Fruit fly (Drosophila melanogaster): ENCODE data around the gene CG6415.

CG6415 gene

dm6 chr2L:10709353-10709752, 5.9 kb downstream of the CG6415 start, which contains the start of gene Lip2:
Lip2 (minus strand) TSS chr2L:10709453.
- TF ChIP-seq bab1 (GFP tag; optimal IDR thresholded peaks at IDR 0.05) (no peak), kay (GFP tag; ENCODE audit: borderline replicate concordance) (peak; percentile 17)

- no peak for TF ChIP-seq CG33017 (tag; optimal IDR thresholded peaks at IDR 0.05)
- TF ChIP-seq CG12768 (GFP tag; optimal IDR thresholded peaks at IDR 0.05) = no peak
- no peak for TF ChIP-seq Mnt (GFP tag; optimal IDR thresholded peaks at IDR 0.05)
- no peak for TF ChIP-seq Clk (GFP tag; optimal IDR thresholded peaks at IDR 0.05)
- no peak for TF ChIP-seq pad (GFP tag; optimal IDR thresholded peaks at IDR 0.05)
- TF ChIP-seq CG11617 (GFP tag; optimal IDR thresholded peaks at IDR 0.05) = no peak
- no peak for TF ChIP-seq bab1 (GFP tag; optimal IDR thresholded peaks at IDR 0.05)
- no peak for TF ChIP-seq cnc (optimal IDR thresholded peaks at IDR 0.05)
- TF ChIP-seq ovo (GFP tag; optimal IDR thresholded peaks at IDR 0.05) = no peak
- no peak for TF ChIP-seq Crg-1 (GFP tag; optimal IDR thresholded peaks at IDR 0.05)
- no peak for TF ChIP-seq CG7045 (GFP tag; optimal IDR thresholded peaks at IDR 0.05)
- no peak for TF ChIP-seq CG1620 (GFP tag; optimal IDR thresholded peaks at IDR 0.05)
Observed at dm6 chr2L:10711221-10711620, 7.8 kb downstream of the CG6415 start.

dm6 chr2L:10721535-10721934, 18.1 kb downstream of the CG6415 start:
- TF ChIP-seq Clk (GFP tag; optimal IDR thresholded peaks at IDR 0.05) (no peak), Crg-1 (GFP tag; optimal IDR thresholded peaks at IDR 0.05) (no peak), CG14711 (tag; optimal IDR thresholded peaks at IDR 0.05) (no peak), CG5204 (GFP tag; optimal IDR thresholded peaks at IDR 0.05) (no peak), pad (GFP tag; optimal IDR thresholded peaks at IDR 0.05) (no peak), bab1 (GFP tag; optimal IDR thresholded peaks at IDR 0.05) (no peak), Mnt (GFP tag; optimal IDR thresholded peaks at IDR 0.05) (no peak), ovo (GFP tag; optimal IDR thresholded peaks at IDR 0.05) (no peak), CG7101 (tag; optimal IDR thresholded peaks at IDR 0.05) (no peak), tj (GFP tag; optimal IDR thresholded peaks at IDR 0.05) (no peak), CG1620 (GFP tag; optimal IDR thresholded peaks at IDR 0.05) (no peak), CG12768 (GFP tag; optimal IDR thresholded peaks at IDR 0.05) (no peak), CG33017 (tag; optimal IDR thresholded peaks at IDR 0.05) (no peak), CG11617 (GFP tag; optimal IDR thresholded peaks at IDR 0.05) (no peak)

dm6 chr2L:10723903-10724302, 20.5 kb downstream of the CG6415 start, which contains the start of gene CG6431:
CG6431 (plus strand) TSS chr2L:10724203.
- no peak for TF ChIP-seq CG14711 (tag; optimal IDR thresholded peaks at IDR 0.05)
- TF ChIP-seq CG7101 (tag; optimal IDR thresholded peaks at IDR 0.05) = no peak
- no peak for TF ChIP-seq CG33017 (tag; optimal IDR thresholded peaks at IDR 0.05)
- TF ChIP-seq Crg-1 (GFP tag; optimal IDR thresholded peaks at IDR 0.05) = no peak
- no peak for TF ChIP-seq bab1 (GFP tag; optimal IDR thresholded peaks at IDR 0.05)
- no peak for TF ChIP-seq CG12768 (GFP tag; optimal IDR thresholded peaks at IDR 0.05)
- TF ChIP-seq toe (GFP tag; optimal IDR thresholded peaks at IDR 0.05) = no peak
- TF ChIP-seq tj (GFP tag; optimal IDR thresholded peaks at IDR 0.05) = no peak
- TF ChIP-seq kay (GFP tag; ENCODE audit: borderline replicate concordance) = no peak
- no peak for TF ChIP-seq Mnt (GFP tag; optimal IDR thresholded peaks at IDR 0.05)
- no peak for TF ChIP-seq CG11617 (GFP tag; optimal IDR thresholded peaks at IDR 0.05)
- no peak for TF ChIP-seq pad (GFP tag; optimal IDR thresholded peaks at IDR 0.05)
- no peak for TF ChIP-seq Clk (GFP tag; optimal IDR thresholded peaks at IDR 0.05)

dm6 chr2L:10728751-10729150, 25.3 kb downstream of the CG6415 start, which contains the start of gene CG6443:
CG6443 (plus strand) TSS chr2L:10728978.
- no peak for TF ChIP-seq CG33017 (tag; optimal IDR thresholded peaks at IDR 0.05)
- TF ChIP-seq pad (GFP tag; optimal IDR thresholded peaks at IDR 0.05) = no peak
- TF ChIP-seq CG11617 (GFP tag; optimal IDR thresholded peaks at IDR 0.05) = no peak
- no peak for TF ChIP-seq Hr96 (GFP tag; optimal IDR thresholded peaks at IDR 0.05)
- peak; percentile 22 for TF ChIP-seq bab1 (GFP tag; optimal IDR thresholded peaks at IDR 0.05)
- TF ChIP-seq CG7101 (tag; optimal IDR thresholded peaks at IDR 0.05) = no peak

- TF ChIP-seq bab1 (GFP tag; optimal IDR thresholded peaks at IDR 0.05) = no peak
- TF ChIP-seq Crg-1 (GFP tag; optimal IDR thresholded peaks at IDR 0.05) = no peak
- TF ChIP-seq kay (GFP tag; ENCODE audit: borderline replicate concordance) = no peak
- no peak for TF ChIP-seq ovo (GFP tag; optimal IDR thresholded peaks at IDR 0.05)
- no peak for TF ChIP-seq Mnt (GFP tag; optimal IDR thresholded peaks at IDR 0.05)
- no peak for TF ChIP-seq CG7101 (tag; optimal IDR thresholded peaks at IDR 0.05)
- no peak for TF ChIP-seq cnc (optimal IDR thresholded peaks at IDR 0.05)
- TF ChIP-seq CG12768 (GFP tag; optimal IDR thresholded peaks at IDR 0.05) = no peak
- no peak for TF ChIP-seq Clk (GFP tag; optimal IDR thresholded peaks at IDR 0.05)
- no peak for TF ChIP-seq CG7045 (GFP tag; optimal IDR thresholded peaks at IDR 0.05)
- TF ChIP-seq pad (GFP tag; optimal IDR thresholded peaks at IDR 0.05) = no peak
- TF ChIP-seq CG1620 (GFP tag; optimal IDR thresholded peaks at IDR 0.05) = no peak
- TF ChIP-seq toe (GFP tag; optimal IDR thresholded peaks at IDR 0.05) = no peak
Observed at dm6 chr2L:10729955-10730354, 26.5 kb downstream of the CG6415 start, which contains the start of gene CG17118. CG17118 (plus strand) TSS chr2L:10730255.

- TF ChIP-seq CG7045 (GFP tag; optimal IDR thresholded peaks at IDR 0.05) (peak; percentile 2), CG12768 (GFP tag; optimal IDR thresholded peaks at IDR 0.05) (peak; percentile 20), Hr96 (GFP tag; optimal IDR thresholded peaks at IDR 0.05) (peak; percentile 53), Crg-1 (GFP tag; optimal IDR thresholded peaks at IDR 0.05) (peak; percentile 43), cic (GFP tag; optimal IDR thresholded peaks at IDR 0.05) (no peak), CG1620 (GFP tag; optimal IDR thresholded peaks at IDR 0.05) (peak; percentile 46), bab1 (GFP tag; optimal IDR thresholded peaks at IDR 0.05) (peak; percentile 79), CG5204 (GFP tag; optimal IDR thresholded peaks at IDR 0.05) (peak; percentile 58), CG33017 (tag; optimal IDR thresholded peaks at IDR 0.05) (no peak), CG11617 (GFP tag; optimal IDR thresholded peaks at IDR 0.05) (peak; percentile 54), ovo (GFP tag; optimal IDR thresholded peaks at IDR 0.05) (no peak), toe (GFP tag; optimal IDR thresholded peaks at IDR 0.05) (peak; percentile 70), Mnt (GFP tag; optimal IDR thresholded peaks at IDR 0.05) (peak; percentile 22), cnc (optimal IDR thresholded peaks at IDR 0.05) (no peak), CG7101 (tag; optimal IDR thresholded peaks at IDR 0.05) (peak; percentile 41), tj (GFP tag; optimal IDR thresholded peaks at IDR 0.05) (no peak), CG14711 (tag; optimal IDR thresholded peaks at IDR 0.05) (peak; percentile 96), Clk (GFP tag; optimal IDR thresholded peaks at IDR 0.05) (no peak), pad (GFP tag; optimal IDR thresholded peaks at IDR 0.05) (peak; percentile 12)
Observed at dm6 chr2L:10732343-10732808, 29.0 kb downstream of the CG6415 start, which contains the start of the genes EMC3 and Dpy-30L1. EMC3 (minus strand) TSS chr2L:10732423. Dpy-30L1 (plus strand) TSS chr2L:10732653.

Data from whole organism, adult.